Fruit fly (Drosophila melanogaster) whole organism, embryonic: ENCODE measurements around the gene teq.

Experiments
- Adf1 ChIP-seq: fragments of 200-800 bp; sonication (Bioruptor generic); IDR thresholded peaks from 2 replicates; pipeline ENCODE4 v1.3.6; 2022; ENCODE audit warnings: missing biosample characterization, missing genetic modification characterization
- Antp ChIP-seq: fragments of 200-800 bp; sonication (Bioruptor generic); optimal IDR thresholded peaks from 3 replicates; lab custom pipeline; 2016; ENCODE audit warnings: missing biosample characterization, missing genetic modification characterization
- Atf-2 ChIP-seq: fragments of 200-800 bp; sonication (Bioruptor generic); optimal IDR thresholded peaks from 2 replicates; lab custom pipeline; 2016; ENCODE audit warnings: missing biosample characterization, missing genetic modification characterization
- CG10209 ChIP-seq: fragments of 200-800 bp; sonication (Bioruptor generic); optimal IDR thresholded peaks from 3 replicates; lab custom pipeline; 2017; ENCODE audit warnings: missing biosample characterization, mild to moderate bottlenecking, missing genetic modification characterization, missing genetic modification reagents
- CG10462 ChIP-seq: fragments of 200-800 bp; sonication (Bioruptor generic); optimal IDR thresholded peaks from 2 replicates; lab custom pipeline; 2016; ENCODE audit warnings: missing biosample characterization, missing genetic modification characterization
- CG10979 ChIP-seq: fragments of 200-800 bp; sonication (Bioruptor generic); optimal IDR thresholded peaks from 2 replicates; lab custom pipeline; 2018; ENCODE audit warnings: missing biosample characterization, mild to moderate bottlenecking, missing genetic modification characterization, moderate library complexity
- CG11085 ChIP-seq: fragments of 200-800 bp; sonication (Bioruptor generic); IDR thresholded peaks from 2 replicates; pipeline ENCODE4 v1.3.6; 2022; ENCODE audit warnings: missing biosample characterization, missing genetic modification characterization
- CG11093 ChIP-seq: fragments of 200-800 bp; sonication (Bioruptor generic); IDR thresholded peaks from 3 replicates; pipeline ENCODE4 v1.3.6; 2022; ENCODE audit warnings: missing biosample characterization, missing genetic modification characterization
- CG1233 ChIP-seq: fragments of 200-800 bp; sonication (Bioruptor generic); optimal IDR thresholded peaks from 4 replicates; lab custom pipeline; 2018; ENCODE audit warnings: missing biosample characterization, mild to moderate bottlenecking, missing genetic modification characterization
- CG15514 ChIP-seq: fragments of 200-800 bp; sonication (Bioruptor generic); optimal IDR thresholded peaks from 3 replicates; lab custom pipeline; 2017; ENCODE audit warnings: missing biosample characterization, missing genetic modification characterization, mild to moderate bottlenecking, moderate library complexity, missing genetic modification reagents
- CG1647 ChIP-seq: fragments of 200-800 bp; sonication (Bioruptor generic); optimal IDR thresholded peaks from 3 replicates; lab custom pipeline; 2016; ENCODE audit warnings: missing biosample characterization, missing genetic modification characterization
- CG16813 ChIP-seq: fragments of 200-800 bp; sonication (Bioruptor generic); IDR thresholded peaks from 3 replicates; pipeline ENCODE4 v1.3.6; 2022; ENCODE audit warnings: missing biosample characterization, missing genetic modification characterization; ENCODE audit not compliant: partially characterized antibody
- CG17385 ChIP-seq: fragments of 200-800 bp; sonication (Bioruptor generic); optimal IDR thresholded peaks from 3 replicates; lab custom pipeline; 2018; ENCODE audit warnings: missing biosample characterization, mild to moderate bottlenecking, missing genetic modification characterization
- CG17829 ChIP-seq: fragments of 200-800 bp; optimal IDR thresholded peaks from 2 replicates; lab custom pipeline; 2019; ENCODE audit warnings: missing biosample characterization, mild to moderate bottlenecking, missing genetic modification characterization, moderate library complexity
- CG2712 ChIP-seq: fragments of 200-800 bp; optimal IDR thresholded peaks from 3 replicates; lab custom pipeline; 2019; ENCODE audit warnings: missing biosample characterization, mild to moderate bottlenecking, missing genetic modification characterization, moderate library complexity
- CG30403 ChIP-seq: fragments of 200-800 bp; sonication (Bioruptor generic); optimal IDR thresholded peaks from 3 replicates; lab custom pipeline; 2016; ENCODE audit warnings: missing biosample characterization, missing genetic modification characterization
- CG4617 ChIP-seq: fragments of 200-800 bp; sonication (Bioruptor generic); optimal IDR thresholded peaks from 3 replicates; lab custom pipeline; 2016; ENCODE audit warnings: missing biosample characterization, missing genetic modification characterization, borderline replicate concordance
- CG6654 ChIP-seq: fragments of 200-800 bp; sonication (Bioruptor generic); optimal IDR thresholded peaks from 2 replicates; lab custom pipeline; 2017; ENCODE audit warnings: missing biosample characterization, mild to moderate bottlenecking, missing genetic modification characterization
- CG6791 ChIP-seq: fragments of 200-800 bp; sonication (Bioruptor generic); IDR thresholded peaks from 3 replicates; pipeline ENCODE4 v1.3.6; 2022; ENCODE audit warnings: missing biosample characterization, missing genetic modification characterization; ENCODE audit not compliant: partially characterized antibody
- CG8924 ChIP-seq: fragments of 200-800 bp; optimal IDR thresholded peaks from 3 replicates; lab custom pipeline; 2019; ENCODE audit warnings: missing biosample characterization, mild to moderate bottlenecking, missing genetic modification characterization, moderate library complexity
- CG8944 ChIP-seq: fragments of 200-800 bp; sonication (Bioruptor generic); optimal IDR thresholded peaks from 3 replicates; lab custom pipeline; 2016; ENCODE audit warnings: missing biosample characterization, missing genetic modification characterization
- CG9609 ChIP-seq: fragments of 200-800 bp; sonication (Bioruptor generic); optimal IDR thresholded peaks from 3 replicates; lab custom pipeline; 2016; ENCODE audit warnings: missing biosample characterization, missing genetic modification characterization
- CG9797 ChIP-seq: fragments of 200-800 bp; sonication (Bioruptor generic); optimal IDR thresholded peaks from 3 replicates; lab custom pipeline; 2018; ENCODE audit warnings: missing biosample characterization, mild to moderate bottlenecking, missing genetic modification characterization
- Dip3 ChIP-seq: fragments of 200-800 bp; sonication (Bioruptor generic); optimal IDR thresholded peaks from 3 replicates; lab custom pipeline; 2016; ENCODE audit warnings: missing biosample characterization, missing genetic modification characterization
- Drgx ChIP-seq: fragments of 200-800 bp; sonication (Bioruptor generic); IDR thresholded peaks from 2 replicates; pipeline ENCODE4 v1.3.6; 2022; ENCODE audit warnings: missing biosample characterization, missing genetic modification characterization
- Gug ChIP-seq: fragments of 200-800 bp; sonication (Bioruptor generic); IDR thresholded peaks from 4 replicates; pipeline ENCODE4 v1.3.6; 2022; ENCODE audit warnings: missing biosample characterization, missing genetic modification characterization
- Hey ChIP-seq: fragments of 200-800 bp; sonication (Bioruptor generic); optimal IDR thresholded peaks from 3 replicates; lab custom pipeline; 2018; ENCODE audit warnings: missing biosample characterization, mild to moderate bottlenecking, missing genetic modification characterization
- HmgZ ChIP-seq: fragments of 200-800 bp; sonication (Bioruptor generic); optimal IDR thresholded peaks from 2 replicates; lab custom pipeline; 2018; ENCODE audit warnings: missing biosample characterization, mild to moderate bottlenecking, missing genetic modification characterization
- Hr39 ChIP-seq: fragments of >200 bp; optimal IDR thresholded peaks from 2 replicates; lab custom pipeline; 2017
- Kr ChIP-seq: fragments of 200-800 bp; sonication (Bioruptor generic); optimal IDR thresholded peaks from 2 replicates; lab custom pipeline; 2017; ENCODE audit warnings: missing biosample characterization, mild to moderate bottlenecking, missing genetic modification characterization
- NC2α ChIP-seq: fragments of 200-800 bp; sonication (Bioruptor generic); optimal IDR thresholded peaks from 2 replicates; lab custom pipeline; 2016; ENCODE audit warnings: missing biosample characterization, missing genetic modification characterization
- Oaz ChIP-seq: fragments of 200-800 bp; sonication (Bioruptor generic); IDR thresholded peaks from 2 replicates; pipeline ENCODE4 v1.3.6; 2022; ENCODE audit warnings: missing biosample characterization, missing genetic modification characterization
- Oli ChIP-seq: fragments of 200-800 bp; sonication (Bioruptor generic); optimal IDR thresholded peaks from 2 replicates; lab custom pipeline; 2018; ENCODE audit warnings: missing biosample characterization, mild to moderate bottlenecking, missing genetic modification characterization, moderate library complexity
- YL-1 ChIP-seq: fragments of 200-800 bp; sonication (Bioruptor generic); optimal IDR thresholded peaks from 3 replicates; lab custom pipeline; 2017; ENCODE audit warnings: missing biosample characterization, mild to moderate bottlenecking, missing genetic modification characterization
- crol ChIP-seq: fragments of 200-800 bp; sonication (Bioruptor generic); IDR thresholded peaks from 2 replicates; pipeline ENCODE4 v1.3.6; 2022; ENCODE audit warnings: missing biosample characterization, missing genetic modification characterization
- dati ChIP-seq: fragments of 200-800 bp; sonication (Bioruptor generic); IDR thresholded peaks from 2 replicates; pipeline ENCODE4 v1.3.6; 2022; ENCODE audit warnings: missing biosample characterization, missing genetic modification characterization
- disco-r ChIP-seq: fragments of 200-800 bp; sonication (Bioruptor generic); optimal IDR thresholded peaks from 2 replicates; lab custom pipeline; 2016; ENCODE audit warnings: missing biosample characterization, missing genetic modification characterization
- dm ChIP-seq: fragments of 200-800 bp; sonication (Bioruptor generic); optimal IDR thresholded peaks from 3 replicates; lab custom pipeline; 2016; ENCODE audit warnings: missing biosample characterization, missing genetic modification characterization
- emc ChIP-seq: fragments of 200-800 bp; sonication (Bioruptor generic); optimal IDR thresholded peaks from 2 replicates; lab custom pipeline; 2016; ENCODE audit warnings: missing biosample characterization, missing genetic modification characterization
- ewg ChIP-seq: fragments of 200-800 bp; sonication (Bioruptor generic); optimal IDR thresholded peaks from 3 replicates; lab custom pipeline; 2017; ENCODE audit warnings: mild to moderate bottlenecking, missing biosample characterization, missing genetic modification reagents, missing genetic modification characterization
- gfzf ChIP-seq: fragments of 200-800 bp; sonication (Bioruptor generic); optimal IDR thresholded peaks from 2 replicates; lab custom pipeline; 2016; ENCODE audit warnings: missing biosample characterization, mild to moderate bottlenecking, missing genetic modification characterization, moderate library complexity
- lbe ChIP-seq: fragments of 200-800 bp; sonication (Bioruptor generic); optimal IDR thresholded peaks from 2 replicates; lab custom pipeline; 2016; ENCODE audit warnings: missing biosample characterization, mild to moderate bottlenecking, missing genetic modification characterization
- mam ChIP-seq: fragments of 200-800 bp; sonication (Bioruptor generic); optimal IDR thresholded peaks from 3 replicates; lab custom pipeline; 2016; ENCODE audit warnings: missing biosample characterization, missing genetic modification characterization
- nerfin-1 ChIP-seq: fragments of 200-800 bp; sonication (Bioruptor generic); optimal IDR thresholded peaks from 3 replicates; lab custom pipeline; 2019; ENCODE audit warnings: missing biosample characterization, mild to moderate bottlenecking, missing genetic modification characterization, moderate library complexity
- org-1 ChIP-seq: fragments of 200-800 bp; sonication (Bioruptor generic); optimal IDR thresholded peaks from 2 replicates; lab custom pipeline; 2017; ENCODE audit warnings: missing biosample characterization, missing genetic modification characterization
- otp ChIP-seq: fragments of 200-800 bp; sonication (Bioruptor generic); IDR thresholded peaks from 3 replicates; pipeline ENCODE4, ENCODE4 v1.3.6; 2022; ENCODE audit warnings: missing biosample characterization, missing genetic modification characterization
- pnt ChIP-seq: fragments of 200-800 bp; sonication (Bioruptor generic); optimal IDR thresholded peaks from 3 replicates; lab custom pipeline; 2016; ENCODE audit warnings: missing biosample characterization, missing genetic modification characterization
- sisA ChIP-seq: fragments of 200-800 bp; sonication (Bioruptor generic); IDR thresholded peaks from 2 replicates; pipeline ENCODE4 v1.3.6; 2022; ENCODE audit warnings: missing biosample characterization, missing genetic modification characterization
- tx ChIP-seq: fragments of 200-800 bp; sonication (Bioruptor generic); optimal IDR thresholded peaks from 2 replicates; lab custom pipeline; 2016; ENCODE audit warnings: missing biosample characterization, missing genetic modification characterization
- unpg ChIP-seq: fragments of 200-800 bp; sonication (Bioruptor generic); optimal IDR thresholded peaks from 3 replicates; lab custom pipeline; 2018; ENCODE audit warnings: missing biosample characterization, mild to moderate bottlenecking, missing genetic modification characterization, moderate library complexity
- wdn ChIP-seq: fragments of 200-800 bp; sonication (Bioruptor generic); IDR thresholded peaks from 2 replicates; pipeline ENCODE4 v1.3.6; 2022; ENCODE audit warnings: missing biosample characterization, missing genetic modification characterization

The teq gene

dm6 chr3L:9057429-9058088, 16.9 kb upstream of the teq start (continued):
- TF ChIP-seq CG10979 (tag; lab: Kevin White, UChicago): peak; percentile 91
- peak; percentile 89 for TF ChIP-seq org-1 (GFP tag; lab: Kevin White, UChicago)
- peak; percentile 87 for TF ChIP-seq CG11085 (GFP tag; lab: Robert Waterston, UW)
- TF ChIP-seq mam (GFP tag; lab: Kevin White, UChicago): peak; percentile 61
- TF ChIP-seq otp (GFP tag; lab: Robert Waterston, UW): peak; percentile 70; the same call in 2 of the 3 replicates
- TF ChIP-seq CG9797 (GFP tag; lab: Kevin White, UChicago): no peak
- TF ChIP-seq sisA: peak; percentile 92
- TF ChIP-seq pnt (GFP tag; lab: Kevin White, UChicago): peak; percentile 23
- peak; percentile 10 for TF ChIP-seq Atf-2 (GFP tag; lab: Kevin White, UChicago)
- no peak for TF ChIP-seq Hr39 (lab: Kevin White, UChicago)
- peak; percentile 93 for TF ChIP-seq CG17829 (tag; lab: Kevin White, UChicago)
- TF ChIP-seq disco-r: no peak
- TF ChIP-seq CG10209 (GFP tag; lab: Kevin White, UChicago): peak; percentile 90
- peak; percentile 81 for TF ChIP-seq CG15514 (GFP tag; lab: Kevin White, UChicago)
- TF ChIP-seq lbe: peak; percentile 97
- peak; percentile 91 for TF ChIP-seq unpg (GFP tag; lab: Kevin White, UChicago)
- peak; percentile 34 for TF ChIP-seq Antp (GFP tag; lab: Kevin White, UChicago)
- no peak for TF ChIP-seq NC2α
- TF ChIP-seq crol (GFP tag; lab: Robert Waterston, UW): 0 out of 2 replicates have a peak, but pooled peaks have one; percentile 30
- TF ChIP-seq CG1647: peak; percentile 74
- TF ChIP-seq CG30403 (GFP tag; lab: Kevin White, UChicago): peak; percentile 93
- peak; percentile 94 for TF ChIP-seq HmgZ (tag; lab: Kevin White, UChicago)
- TF ChIP-seq Oli (tag; lab: Kevin White, UChicago): peak; percentile 90
- TF ChIP-seq tx (GFP tag; lab: Kevin White, UChicago): no peak
- peak; percentile 93 for TF ChIP-seq Adf1 (GFP tag; lab: Robert Waterston, UW)
- peak; percentile 44 for TF ChIP-seq Hey (tag; lab: Kevin White, UChicago)
- TF ChIP-seq CG6654 (GFP tag; lab: Kevin White, UChicago): peak; percentile 71
- TF ChIP-seq CG11093 (GFP tag; lab: Robert Waterston, UW): peak; percentile 80
- peak; percentile 51 for TF ChIP-seq CG8944 (GFP tag; lab: Kevin White, UChicago)
- peak; percentile 68 for TF ChIP-seq Dip3 (GFP tag; lab: Kevin White, UChicago)
- TF ChIP-seq nerfin-1 (tag; lab: Kevin White, UChicago): peak; percentile 86
- peak; percentile 32 for TF ChIP-seq dm (GFP tag; lab: Kevin White, UChicago)
- peak; percentile 72 for TF ChIP-seq Gug (GFP tag; lab: Robert Waterston, UW)
- peak; percentile 96 for TF ChIP-seq CG8924 (tag; lab: Kevin White, UChicago)
- TF ChIP-seq CG6791 (GFP tag; lab: Robert Waterston, UW): no peak
- TF ChIP-seq emc (GFP tag; lab: Kevin White, UChicago): peak; percentile 17
- peak; percentile 89 for TF ChIP-seq CG17385 (GFP tag; lab: Kevin White, UChicago)
- no peak for TF ChIP-seq Kr
- TF ChIP-seq gfzf: no peak
- peak; percentile 39 for TF ChIP-seq CG9609
- TF ChIP-seq ewg (GFP tag; lab: Kevin White, UChicago): peak; percentile 81
- TF ChIP-seq CG2712 (tag; lab: Kevin White, UChicago): peak; percentile 94
- peak; percentile 85 for TF ChIP-seq wdn
- peak; percentile 73 for TF ChIP-seq Oaz (GFP tag; lab: Robert Waterston, UW)
- TF ChIP-seq Drgx (GFP tag; lab: Robert Waterston, UW): peak; percentile 97
- TF ChIP-seq dati: peak; percentile 54
- TF ChIP-seq CG4617 (GFP tag; lab: Kevin White, UChicago): peak; percentile 48
- peak; percentile 73 for TF ChIP-seq YL-1
- no peak for TF ChIP-seq CG16813 (GFP tag; lab: Robert Waterston, UW)
- peak; percentile 76 for TF ChIP-seq CG10462 (GFP tag; lab: Kevin White, UChicago)
- TF ChIP-seq CG1233 (GFP tag; lab: Kevin White, UChicago): peak; percentile 87
